Worm (Caenorhabditis elegans): ENCODE data around the gene npr-24.
A peak's percentile ranks its signal among the peaks of the same experiment; 100 is the strongest.

npr-24 gene

DNA sequence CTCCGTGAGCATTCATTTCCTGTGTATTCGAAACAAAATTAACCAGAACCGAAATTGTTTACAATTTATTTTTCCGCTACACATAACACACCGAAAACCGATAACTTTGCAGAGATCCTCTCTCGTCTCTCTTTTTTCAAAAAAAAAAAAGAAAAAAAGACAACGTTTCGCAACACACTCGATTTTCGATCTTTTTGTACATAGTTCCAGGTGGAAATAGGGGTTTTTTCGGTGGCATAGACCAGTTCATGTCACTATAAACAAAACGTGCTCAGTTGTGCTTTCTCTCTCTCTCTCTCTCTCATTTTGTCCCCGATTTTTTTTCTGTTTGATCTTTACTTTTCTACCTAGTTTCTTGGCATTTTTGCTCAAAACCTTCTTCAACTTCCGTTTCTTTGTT is 27.8 kb upstream of the npr-24 start:
- no peak for TF ChIP-seq nhr-2 (tag; optimal IDR thresholded peaks at IDR 0.05)
- no peak for TF ChIP-seq drap-1 (GFP tag; optimal IDR thresholded peaks at IDR 0.05)
- no peak for TF ChIP-seq mab-5 (tag; optimal IDR thresholded peaks at IDR 0.05)
- no peak for TF ChIP-seq unc-39 (tag; optimal IDR thresholded peaks at IDR 0.05)
- TF ChIP-seq flh-1 (GFP tag; optimal IDR thresholded peaks at IDR 0.05), result no peak
- TF ChIP-seq ceh-39 (tag; optimal IDR thresholded peaks at IDR 0.05), result no peak
- TF ChIP-seq nhr-76 (tag; optimal IDR thresholded peaks at IDR 0.05), result no peak
- TF ChIP-seq ces-1 (GFP tag; optimal IDR thresholded peaks at IDR 0.05), result no peak
- no peak for TF ChIP-seq pha-4 (tag; optimal IDR thresholded peaks at IDR 0.05)
- TF ChIP-seq ham-2 (GFP tag; optimal IDR thresholded peaks at IDR 0.05), result no peak
- TF ChIP-seq cnd-1 (tag; optimal IDR thresholded peaks at IDR 0.05), result no peak
- no peak for TF ChIP-seq mls-2 (tag; optimal IDR thresholded peaks at IDR 0.05)
- TF ChIP-seq unc-120 (tag; optimal IDR thresholded peaks at IDR 0.05; ENCODE audit: poor library complexity, severe bottlenecking), result no peak
- no peak for TF ChIP-seq unc-62 (GFP tag; optimal IDR thresholded peaks at IDR 0.05)
- no peak for TF ChIP-seq elt-3 (tag; optimal IDR thresholded peaks at IDR 0.05)

ce11 chrX:17513507-17514113 is 27.0 kb upstream of the npr-24 start, which contains the start of gene nhr-1:
TSS of gene nhr-1 (plus strand) at chrX:17514063.
- TF ChIP-seq mab-5 (tag; optimal IDR thresholded peaks at IDR 0.05) (no peak), mls-2 (tag; optimal IDR thresholded peaks at IDR 0.05) (peak; percentile 80), bed-3 (GFP tag; optimal IDR thresholded peaks at IDR 0.05) (no peak), elt-1 (tag; optimal IDR thresholded peaks at IDR 0.05; ENCODE audit: borderline replicate concordance, insufficient read depth) (peak; percentile 39), lsy-2 (tag; optimal IDR thresholded peaks at IDR 0.05) (peak; percentile 40), flh-1 (GFP tag; optimal IDR thresholded peaks at IDR 0.05) (no peak), nhr-76 (tag; optimal IDR thresholded peaks at IDR 0.05) (no peak), M03D4.4 (tag; optimal IDR thresholded peaks at IDR 0.05) (peak; percentile 80), nhr-28 (tag; optimal IDR thresholded peaks at IDR 0.05) (no peak), ceh-83 (GFP tag; optimal IDR thresholded peaks at IDR 0.05) (no peak), mep-1 (tag; optimal IDR thresholded peaks at IDR 0.05) (peak; percentile 86), unc-39 (tag; optimal IDR thresholded peaks at IDR 0.05) (no peak), elt-3 (tag; optimal IDR thresholded peaks at IDR 0.05) (no peak), hlh-1 (tag; optimal IDR thresholded peaks at IDR 0.05) (peak; percentile 82), ceh-43 (GFP tag; optimal IDR thresholded peaks at IDR 0.05) (no peak), drap-1 (GFP tag; optimal IDR thresholded peaks at IDR 0.05) (peak; percentile 44), snpc-4 (tag; optimal IDR thresholded peaks at IDR 0.05) (no peak), nhr-237 (tag; optimal IDR thresholded peaks at IDR 0.05) (peak; percentile 75), sem-2 (GFP tag; optimal IDR thresholded peaks at IDR 0.05) (no peak), ztf-11 (tag; optimal IDR thresholded peaks at IDR 0.05) (no peak), ham-2 (GFP tag; optimal IDR thresholded peaks at IDR 0.05) (peak; percentile 66), ces-1 (GFP tag; optimal IDR thresholded peaks at IDR 0.05) (peak; percentile 76), unc-120 (tag; optimal IDR thresholded peaks at IDR 0.05; ENCODE audit: poor library complexity, severe bottlenecking) (peak; percentile 95), sptf-1 (tag; optimal IDR thresholded peaks at IDR 0.05) (peak; percentile 64), pha-4 (tag; optimal IDR thresholded peaks at IDR 0.05) (peak; percentile 83), unc-62 (GFP tag; optimal IDR thresholded peaks at IDR 0.05) (peak; percentile 82), ceh-39 (tag; optimal IDR thresholded peaks at IDR 0.05) (peak; percentile 8), tbx-8 (GFP tag; optimal IDR thresholded peaks at IDR 0.05) (peak; percentile 34), lin-32 (GFP tag; optimal IDR thresholded peaks at IDR 0.05) (no peak), nhr-12 (tag; optimal IDR thresholded peaks at IDR 0.05) (no peak), zip-8 (tag; optimal IDR thresholded peaks at IDR 0.05) (no peak), cnd-1 (tag; optimal IDR thresholded peaks at IDR 0.05) (no peak), blmp-1 (tag; optimal IDR thresholded peaks at IDR 0.05) (peak; percentile 9), nhr-2 (tag; optimal IDR thresholded peaks at IDR 0.05) (peak; percentile 70), lin-13 (tag; optimal IDR thresholded peaks at IDR 0.05) (peak; percentile 70)

- no peak for TF ChIP-seq lin-13 (tag; optimal IDR thresholded peaks at IDR 0.05)
- peak; percentile 77 for TF ChIP-seq elt-1 (tag; optimal IDR thresholded peaks at IDR 0.05; ENCODE audit: borderline replicate concordance, insufficient read depth)
These were observed 23.9 kb upstream of the npr-24 start for ce11 chrX:17510523-17510922.
